Fruit fly (Drosophila melanogaster): ENCODE measurements around the gene CG34376.

Gene CG34376

DNA sequence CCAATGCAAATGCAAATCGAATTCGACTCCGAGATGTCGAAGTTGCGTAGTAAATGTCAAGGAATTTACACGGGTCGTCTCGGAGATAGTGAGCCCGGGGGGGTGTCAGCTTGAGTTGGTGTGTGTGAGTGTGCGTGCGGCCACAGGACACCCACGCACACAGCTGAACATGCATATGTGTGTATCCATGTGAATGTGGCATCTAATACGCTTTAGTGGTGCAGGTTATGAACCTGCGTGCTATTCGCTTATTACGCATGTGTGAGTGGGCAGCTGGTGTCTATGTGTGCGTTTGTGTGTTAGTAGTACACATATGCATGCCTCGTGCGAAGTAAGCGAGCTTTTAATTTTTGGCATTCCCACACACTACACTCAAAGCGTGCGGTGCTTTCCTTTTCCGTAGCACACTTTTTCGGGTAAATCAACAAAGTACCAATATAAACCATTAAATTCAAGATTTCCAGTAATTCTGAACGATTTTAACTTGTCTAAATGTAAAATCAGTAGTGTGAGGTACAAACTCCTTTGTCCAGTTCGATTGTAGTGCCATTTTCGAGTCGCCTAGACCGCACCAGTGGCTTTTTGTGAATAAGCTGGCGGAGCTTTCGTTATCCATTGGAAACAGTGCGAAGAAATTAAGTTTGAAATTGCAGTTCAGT lies 21.1 kb downstream of the CG34376 start (continued):
- TF ChIP-seq sug (tag; optimal IDR thresholded peaks at IDR 0.05) (peak; percentile 86), Elba2 (GFP tag; optimal IDR thresholded peaks at IDR 0.05) (no peak), ranshi (GFP tag; IDR thresholded peaks at IDR 0.05) (peak; percentile 74; the same call in 1 of the 2 replicates), HmgD (GFP tag; optimal IDR thresholded peaks at IDR 0.05) (peak; percentile 42), ken (GFP tag; IDR thresholded peaks at IDR 0.05) (peak; percentile 72), ewg (GFP tag; optimal IDR thresholded peaks at IDR 0.05) (peak; percentile 83), Sry-δ (GFP tag; optimal IDR thresholded peaks at IDR 0.05) (peak; percentile 39), ERR (GFP tag; optimal IDR thresholded peaks at IDR 0.05) (peak; percentile 73), so (GFP tag; IDR thresholded peaks at IDR 0.05) (peak; percentile 89), bbx (GFP tag; IDR thresholded peaks at IDR 0.05; ENCODE audit: partially characterized antibody) (no peak), ftz-f1 (GFP tag; optimal IDR thresholded peaks at IDR 0.05) (peak; percentile 7), MESR4 (GFP tag; optimal IDR thresholded peaks at IDR 0.05) (peak; percentile 13), Lpt (GFP tag; optimal IDR thresholded peaks at IDR 0.05) (no peak), CG16813 (GFP tag; IDR thresholded peaks at IDR 0.05; ENCODE audit: partially characterized antibody) (no peak), CG12155 (GFP tag; optimal IDR thresholded peaks at IDR 0.05) (peak; percentile 79), CG17186 (GFP tag; optimal IDR thresholded peaks at IDR 0.05) (peak; percentile 10), CG31441 (GFP tag; IDR thresholded peaks at IDR 0.05) (peak; percentile 84), CG4360 (GFP tag; IDR thresholded peaks at IDR 0.05) (0 out of 2 replicates have a peak, but pooled peaks have one; percentile 24), Dp (GFP tag; optimal IDR thresholded peaks at IDR 0.05) (no peak), run (tag; optimal IDR thresholded peaks at IDR 0.05) (peak; percentile 74), lola (GFP tag; optimal IDR thresholded peaks at IDR 0.05) (no peak), gt (GFP tag; IDR thresholded peaks at IDR 0.05) (0 out of 2 replicates have a peak, but pooled peaks have one; percentile 16), br (optimal IDR thresholded peaks at IDR 0.05) (no peak), CG11723 (GFP tag; optimal IDR thresholded peaks at IDR 0.05) (peak; percentile 64), H15 (GFP tag; IDR thresholded peaks at IDR 0.05) (peak; percentile 71; the same call in 2 of the 3 replicates), tx (GFP tag; optimal IDR thresholded peaks at IDR 0.05) (peak; percentile 84), CG1792 (GFP tag; optimal IDR thresholded peaks at IDR 0.05) (peak; percentile 88), cato (GFP tag; optimal IDR thresholded peaks at IDR 0.05; ENCODE audit: borderline replicate concordance) (peak; percentile 59), ci (GFP tag; IDR thresholded peaks at IDR 0.05) (peak; percentile 87), CG12219 (GFP tag; optimal IDR thresholded peaks at IDR 0.05) (peak; percentile 85), Bdp1 (GFP tag; optimal IDR thresholded peaks at IDR 0.05) (peak; percentile 71), Ets97D (GFP tag; optimal IDR thresholded peaks at IDR 0.05) (peak; percentile 50), CHES-1-like (GFP tag; optimal IDR thresholded peaks at IDR 0.05) (peak; percentile 89), rib (GFP tag; IDR thresholded peaks at IDR 0.05) (peak; percentile 75), CG9797 (GFP tag; optimal IDR thresholded peaks at IDR 0.05) (no peak), Optix (GFP tag; IDR thresholded peaks at IDR 0.05) (peak; percentile 81), jumu (GFP tag; optimal IDR thresholded peaks at IDR 0.05) (peak; percentile 89), usp (GFP tag; optimal IDR thresholded peaks at IDR 0.05) (no peak), CG7357 (GFP tag; IDR thresholded peaks at IDR 0.05) (peak; percentile 69; the same call in 2 of the 3 replicates), CG17361 (GFP tag; IDR thresholded peaks at IDR 0.05) (no peak; the same call in 2 of the 3 replicates), CG18764 (GFP tag; optimal IDR thresholded peaks at IDR 0.05) (peak; percentile 78), chm (GFP tag; IDR thresholded peaks at IDR 0.05) (peak; percentile 71; the same call in 1 of the 2 replicates), gce (GFP tag; IDR thresholded peaks at IDR 0.05) (peak; percentile 65; the same call in 1 of the 3 replicates), stwl (tag; optimal IDR thresholded peaks at IDR 0.05) (no peak), Neu2 (GFP tag; optimal IDR thresholded peaks at IDR 0.05; ENCODE audit: borderline replicate concordance) (no peak), sim (GFP tag; IDR thresholded peaks at IDR 0.05) (no peak), chinmo (GFP tag; IDR thresholded peaks at IDR 0.05; ENCODE audit: partially characterized antibody) (peak; percentile 64; the same call in 1 of the 4 replicates), CG16779 (GFP tag; IDR thresholded peaks at IDR 0.05) (peak; percentile 76; the same call in 1 of the 2 replicates), CG16815 (GFP tag; optimal IDR thresholded peaks at IDR 0.05) (peak; percentile 50), Kr (GFP tag; optimal IDR thresholded peaks at IDR 0.05) (no peak)
